Worm (Caenorhabditis elegans) whole organism, L1 larva: ENCODE results near the gene col-133.

Experiments used
- C04F5.9 ChIP-seq: sonication (generic microtip); optimal IDR thresholded peaks from 2 replicates; lab custom pipeline; 2016; ENCODE audit warnings: missing genetic modification characterization, missing compliant biosample characterization
- aha-1 ChIP-seq: fragments of 150-350 bp; optimal IDR thresholded peaks from 2 replicates; lab custom pipeline; 2014; ENCODE audit warnings: missing biosample characterization, missing genetic modification characterization
- aly-2 ChIP-seq: fragments of 150-350 bp; optimal IDR thresholded peaks from 2 replicates; lab custom pipeline; 2014; ENCODE audit warnings: missing biosample characterization, missing genetic modification characterization
- ama-1 ChIP-seq: fragments of 150-350 bp; optimal IDR thresholded peaks from 2 replicates; lab custom pipeline; 2014
- ceh-82 ChIP-seq, 3 experiments: fragments of 150-350 bp in 1 of 3; sonication (generic microtip) in 2 of 3; optimal IDR thresholded peaks; 2 replicates each; lab custom pipeline; 2014 to 2017; ENCODE audit warnings: missing biosample characterization in 3 of 3, missing genetic modification characterization in 3 of 3
- ceh-90 ChIP-seq: sonication (generic microtip); optimal IDR thresholded peaks from 2 replicates; lab custom pipeline; 2016; ENCODE audit warnings: missing genetic modification characterization, missing compliant biosample characterization
- dpl-1 ChIP-seq, 3 experiments: fragments of 150-350 bp in 2 of 3; sonication (generic microtip) in 1 of 3; optimal IDR thresholded peaks; 2 replicates each; lab custom pipeline; 2014 to 2017; ENCODE audit warnings: missing biosample characterization in 3 of 3, missing genetic modification characterization in 3 of 3, missing genetic modification reagents in 3 of 3
- dsc-1 ChIP-seq: sonication (generic microtip); optimal IDR thresholded peaks from 2 replicates; lab custom pipeline; 2016; ENCODE audit warnings: mild to moderate bottlenecking, missing genetic modification characterization, missing compliant biosample characterization
- efl-1 ChIP-seq, 4 experiments: fragments of 150-350 bp; optimal IDR thresholded peaks in 3 of 4; peaks in 1 of 4; 1 replicate in 1 of 4; 2 replicates in 3 of 4; lab custom pipeline; 2014; ENCODE audit warnings: missing biosample characterization in 2 of 4, missing genetic modification characterization in 2 of 4, missing genetic modification reagents in 2 of 4
- egl-13 ChIP-seq: sonication (generic microtip); optimal IDR thresholded peaks from 2 replicates; lab custom pipeline; 2016; ENCODE audit warnings: missing genotype, missing genetic modification reagents, missing genetic modification characterization, missing compliant biosample characterization
- egl-27 ChIP-seq, 2 experiments: fragments of 150-350 bp in 1 of 2; sonication (generic microtip); optimal IDR thresholded peaks; 3 replicates each; lab custom pipeline; 2017 to 2018; ENCODE audit warnings: missing biosample characterization in 2 of 2, missing genetic modification characterization in 2 of 2, missing genetic modification reagents in 2 of 2
- elt-3 ChIP-seq, 6 experiments: fragments of 150-350 bp in 1 of 6; sonication (generic microtip); optimal IDR thresholded peaks; 2 replicates each; lab custom pipeline; 2017 to 2018; ENCODE audit warnings: missing biosample characterization in 6 of 6, missing genetic modification characterization in 6 of 6, inconsistent platforms in 1 of 6
- fkh-4 ChIP-seq: sonication (generic microtip); optimal IDR thresholded peaks from 2 replicates; lab custom pipeline; 2016; ENCODE audit warnings: missing compliant biosample characterization, missing genetic modification characterization, borderline replicate concordance
- fkh-8 ChIP-seq: sonication (generic microtip); optimal IDR thresholded peaks from 2 replicates; lab custom pipeline; 2016; ENCODE audit warnings: mild to moderate bottlenecking, missing genetic modification characterization, missing compliant biosample characterization
- fos-1 ChIP-seq: fragments of 150-350 bp; optimal IDR thresholded peaks from 2 replicates; lab custom pipeline; 2014; ENCODE audit warnings: missing biosample characterization, missing genetic modification characterization
- hlh-17 ChIP-seq: fragments of 200-800 bp; sonication (Bioruptor generic); optimal IDR thresholded peaks from 2 replicates; lab custom pipeline; 2018; ENCODE audit warnings: missing genetic modification characterization, mild to moderate bottlenecking, missing compliant biosample characterization, moderate library complexity, borderline replicate concordance
- hlh-4 ChIP-seq: sonication (generic microtip); optimal IDR thresholded peaks from 2 replicates; lab custom pipeline; 2016; ENCODE audit warnings: mild to moderate bottlenecking, missing genetic modification characterization, missing compliant biosample characterization
- irx-1 ChIP-seq: sonication (generic microtip); optimal IDR thresholded peaks from 2 replicates; lab custom pipeline; 2016; ENCODE audit warnings: missing genetic modification characterization, missing compliant biosample characterization
- isw-1 ChIP-seq: fragments of 200-800 bp; sonication (Bioruptor generic); IDR thresholded peaks from 2 replicates; pipeline ENCODE4 v1.3.6; 2022; ENCODE audit warnings: missing genetic modification characterization, missing compliant biosample characterization
- lin-13 ChIP-seq: fragments of 150-350 bp; optimal IDR thresholded peaks from 2 replicates; lab custom pipeline; 2014; ENCODE audit warnings: missing biosample characterization, missing genetic modification reagents, missing genetic modification characterization
- lin-15B ChIP-seq: fragments of 150-350 bp; sonication (generic microtip); optimal IDR thresholded peaks from 3 replicates; lab custom pipeline; 2014; ENCODE audit warnings: missing biosample characterization, missing genetic modification characterization
- lin-35 ChIP-seq, 2 experiments: fragments of 150-350 bp; optimal IDR thresholded peaks; 2 replicates each; lab custom pipeline; 2014; ENCODE audit warnings: missing biosample characterization in 2 of 2, missing genetic modification characterization in 2 of 2, missing genetic modification reagents in 2 of 2
- lin-39 ChIP-seq: fragments of 150-350 bp; optimal IDR thresholded peaks from 2 replicates; lab custom pipeline; 2014; ENCODE audit warnings: missing biosample characterization, missing genetic modification reagents, missing genetic modification characterization
- lir-3 ChIP-seq: sonication (generic microtip); optimal IDR thresholded peaks from 2 replicates; lab custom pipeline; 2016; ENCODE audit warnings: mild to moderate bottlenecking, missing genetic modification characterization, moderate library complexity, missing compliant biosample characterization; ENCODE audit not compliant: poor library complexity
- lsy-2 ChIP-seq, 2 experiments: fragments of 150-350 bp; optimal IDR thresholded peaks; 2 replicates each; lab custom pipeline; 2014; ENCODE audit warnings: missing biosample characterization in 2 of 2, missing genetic modification characterization in 2 of 2
- mdl-1 ChIP-seq, 2 experiments: fragments of 150-350 bp; optimal IDR thresholded peaks; 2 replicates each; lab custom pipeline; 2014 to 2017; ENCODE audit warnings: missing biosample characterization in 2 of 2, missing genetic modification characterization in 2 of 2, inconsistent platforms in 1 of 2
- mef-2 ChIP-seq: fragments of 150-350 bp; optimal IDR thresholded peaks from 2 replicates; lab custom pipeline; 2014; ENCODE audit warnings: missing biosample characterization, missing genetic modification characterization
- mep-1 ChIP-seq: fragments of 150-350 bp; optimal IDR thresholded peaks from 2 replicates; lab custom pipeline; 2014; ENCODE audit warnings: missing biosample characterization, missing genetic modification characterization
- nhr-11 ChIP-seq: fragments of 150-350 bp; optimal IDR thresholded peaks from 2 replicates; lab custom pipeline; 2014; ENCODE audit warnings: missing biosample characterization, missing genetic modification characterization
- nhr-20 ChIP-seq: sonication (generic microtip); optimal IDR thresholded peaks from 2 replicates; lab custom pipeline; 2016; ENCODE audit warnings: mild to moderate bottlenecking, missing genetic modification characterization, missing compliant biosample characterization
- nhr-47 ChIP-seq: sonication (generic microtip); optimal IDR thresholded peaks from 2 replicates; lab custom pipeline; 2016; ENCODE audit warnings: mild to moderate bottlenecking, missing genetic modification characterization, moderate library complexity, missing compliant biosample characterization
- nhr-84 ChIP-seq: sonication (generic microtip); optimal IDR thresholded peaks from 2 replicates; lab custom pipeline; 2017; ENCODE audit warnings: missing biosample characterization, missing genetic modification characterization
- nhr-85 ChIP-seq: sonication (generic microtip); peaks from one replicate; lab custom pipeline; 2016; ENCODE audit warnings: missing genetic modification characterization, inconsistent platforms, missing compliant biosample characterization
- nhr-90 ChIP-seq: sonication (generic microtip); optimal IDR thresholded peaks from 2 replicates; lab custom pipeline; 2016; ENCODE audit warnings: mild to moderate bottlenecking, missing genetic modification characterization, missing compliant biosample characterization; ENCODE audit not compliant: poor library complexity
- pqm-1 ChIP-seq: sonication (generic microtip); optimal IDR thresholded peaks from 3 replicates; lab custom pipeline; 2017; ENCODE audit warnings: missing biosample characterization, missing genetic modification characterization
- rnt-1 ChIP-seq: sonication (generic microtip); optimal IDR thresholded peaks from 2 replicates; lab custom pipeline; 2016; ENCODE audit warnings: mild to moderate bottlenecking, missing genetic modification characterization, moderate library complexity, missing compliant biosample characterization
- skn-1 ChIP-seq: fragments of 150-350 bp; optimal IDR thresholded peaks from 2 replicates; lab custom pipeline; 2014; ENCODE audit warnings: missing biosample characterization, missing genetic modification characterization
- snpc-4 ChIP-seq: fragments of 150-350 bp; optimal IDR thresholded peaks from 2 replicates; lab custom pipeline; 2014; ENCODE audit warnings: missing biosample characterization, missing genetic modification characterization
- sox-4 ChIP-seq: sonication (generic microtip); optimal IDR thresholded peaks from 2 replicates; lab custom pipeline; 2016; ENCODE audit warnings: missing genetic modification characterization, missing compliant biosample characterization
- sup-37 ChIP-seq: fragments of 200-800 bp; sonication (Bioruptor generic); optimal IDR thresholded peaks from 2 replicates; lab custom pipeline; 2018; ENCODE audit warnings: mild to moderate bottlenecking, missing genetic modification characterization, missing compliant biosample characterization
- unc-62 ChIP-seq: fragments of 150-350 bp; optimal IDR thresholded peaks from 2 replicates; lab custom pipeline; 2014; ENCODE audit warnings: missing biosample characterization, missing genetic modification reagents, missing genetic modification characterization
- unc-98 ChIP-seq: fragments of 200-800 bp; sonication (Bioruptor generic); IDR thresholded peaks from 2 replicates; pipeline ENCODE4 v1.3.6; 2022; ENCODE audit warnings: missing genetic modification characterization, missing compliant biosample characterization
- vab-15 ChIP-seq: sonication (generic microtip); optimal IDR thresholded peaks from 2 replicates; lab custom pipeline; 2017; ENCODE audit warnings: missing genotype, mild to moderate bottlenecking, missing genetic modification characterization, missing compliant biosample characterization
- xbp-1 ChIP-seq: sonication (generic microtip); optimal IDR thresholded peaks from 2 replicates; lab custom pipeline; 2016; ENCODE audit warnings: missing genetic modification characterization, missing compliant biosample characterization
- zip-4 ChIP-seq: fragments of 200-800 bp; sonication (Bioruptor generic); optimal IDR thresholded peaks from 2 replicates; lab custom pipeline; 2018; ENCODE audit warnings: mild to moderate bottlenecking, missing genetic modification characterization, moderate library complexity, missing compliant biosample characterization
- ztf-11 ChIP-seq, 2 experiments: sonication (generic microtip); optimal IDR thresholded peaks; 2 replicates each; lab custom pipeline; 2016 to 2017; ENCODE audit warnings: missing genetic modification characterization in 2 of 2, missing biosample characterization in 1 of 2, missing compliant biosample characterization in 1 of 2
- ztf-4 ChIP-seq: fragments of 150-350 bp; optimal IDR thresholded peaks from 2 replicates; lab custom pipeline; 2014; ENCODE audit warnings: missing biosample characterization, missing genetic modification characterization

col-133 gene

ce11 chrIV:14070992-14071289 is 28.2 kb downstream of the col-133 start (continued):
- TF ChIP-seq nhr-11 (tag; lab: Kevin White, UChicago) = peak; percentile 44
- TF ChIP-seq vab-15 (tag; lab: Kevin White, UChicago) = peak; percentile 37
- TF ChIP-seq skn-1 = peak; percentile 59
- peak in 1 of 2 experiments; percentile 80 for TF ChIP-seq mdl-1 (tag; optimal IDR thresholded peaks at IDR 0.05; lab: Kevin White, UChicago)
- TF ChIP-seq fkh-4 (tag; lab: Kevin White, UChicago) = no peak
- peak; percentile 92 for TF ChIP-seq fkh-8 (tag; lab: Kevin White, UChicago)
- peak; percentile 86 to 95 (median 90) for TF ChIP-seq ceh-82 (tag; optimal IDR thresholded peaks at IDR 0.05; lab: Kevin White, UChicago)
- no peak for TF ChIP-seq pqm-1 (tag; lab: Kevin White, UChicago)
- TF ChIP-seq lsy-2 (tag; optimal IDR thresholded peaks at IDR 0.05; lab: Kevin White, UChicago) = peak; percentile 91 to 96
- peak; percentile 63 for TF ChIP-seq aly-2 (tag; lab: Kevin White, UChicago)

DNA sequence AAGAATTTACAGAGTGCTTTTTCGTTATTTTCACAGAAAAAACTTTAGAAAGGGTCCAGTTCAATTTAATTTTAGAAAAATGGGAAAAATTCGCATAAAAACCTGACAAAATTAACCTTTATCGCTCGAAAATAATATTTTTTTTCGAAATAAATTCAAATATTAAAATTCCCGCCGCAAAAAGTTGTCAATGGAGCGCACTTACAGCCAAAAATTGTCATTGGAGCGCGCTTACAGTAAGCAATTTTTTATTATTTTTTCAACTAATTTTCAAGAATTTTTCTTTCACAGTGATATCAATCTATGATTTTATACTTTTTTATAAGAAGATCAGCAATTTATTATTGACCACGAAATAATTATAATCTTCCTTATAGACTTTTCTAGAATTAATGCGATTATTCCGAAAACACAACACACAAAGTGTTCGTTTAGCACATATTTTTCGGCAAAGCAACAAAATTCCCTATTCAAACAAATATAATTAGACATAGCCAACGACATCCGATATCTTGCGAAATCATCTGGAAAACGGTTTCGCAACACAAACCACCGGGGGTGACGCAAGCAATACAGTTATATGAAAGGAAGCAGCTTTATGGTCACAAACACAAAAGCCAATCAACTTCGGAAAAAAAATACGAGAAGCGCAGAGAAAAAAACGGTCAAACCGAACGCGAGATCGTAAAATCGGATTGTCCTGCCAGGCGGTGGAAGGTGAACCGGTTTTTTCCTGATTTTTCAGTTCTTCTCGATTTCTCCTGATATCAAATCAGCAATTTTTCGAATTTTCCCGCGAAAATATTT is 28.8 kb downstream of the col-133 start:
- TF ChIP-seq xbp-1 (peak; percentile 36), nhr-84 (no peak), irx-1 (tag; lab: Kevin White, UChicago) (no peak), ceh-90 (tag; lab: Kevin White, UChicago) (no peak), nhr-85 (no peak), lin-13 (GFP tag; lab: Kevin White, UChicago) (peak; percentile 31), sup-37 (GFP tag; lab: Kevin White, UChicago) (no peak), snpc-4 (tag; lab: Kevin White, UChicago) (no peak), efl-1 (optimal IDR thresholded peaks at IDR 0.05; lab: Kevin White, UChicago) (peak; percentile 78 to 86), efl-1 (GFP tag; optimal IDR thresholded peaks at IDR 0.05 in 1 of 2; lab: Kevin White, UChicago) (peak; percentile 83 to 96), sox-4 (tag; lab: Kevin White, UChicago) (no peak), lsy-2 (tag; optimal IDR thresholded peaks at IDR 0.05; lab: Kevin White, UChicago) (peak; percentile 19 to 34), dsc-1 (tag; lab: Kevin White, UChicago) (no peak), ztf-4 (tag; lab: Kevin White, UChicago) (no peak), nhr-20 (no peak), dpl-1 (GFP tag; optimal IDR thresholded peaks at IDR 0.05; lab: Kevin White, UChicago) (peak; percentile 54 to 82 (median 70)), ama-1 (lab: Kevin White, UChicago) (no peak), hlh-4 (tag; lab: Kevin White, UChicago) (no peak), lir-3 (no peak), lin-15B (tag; lab: Kevin White, UChicago) (peak; percentile 29), fos-1 (tag; lab: Kevin White, UChicago) (no peak), aly-2 (tag; lab: Kevin White, UChicago) (no peak), fkh-8 (tag; lab: Kevin White, UChicago) (no peak), rnt-1 (no peak), ztf-11 (tag; optimal IDR thresholded peaks at IDR 0.05; lab: Kevin White, UChicago) (no peak), mep-1 (peak; percentile 14), isw-1 (GFP tag; lab: Robert Waterston, UW) (no peak), unc-98 (GFP tag; lab: Robert Waterston, UW) (no peak), egl-13 (tag; lab: Kevin White, UChicago) (no peak), unc-62 (GFP tag; lab: Kevin White, UChicago) (no peak), nhr-90 (tag; lab: Kevin White, UChicago) (no peak), pqm-1 (tag; lab: Kevin White, UChicago) (no peak), aha-1 (tag; lab: Kevin White, UChicago) (no peak), nhr-47 (tag; lab: Kevin White, UChicago) (no peak), zip-4 (GFP tag; lab: Kevin White, UChicago) (peak; percentile 30), elt-3 (tag; optimal IDR thresholded peaks at IDR 0.05; lab: Kevin White, UChicago) (no peak), fkh-4 (tag; lab: Kevin White, UChicago) (no peak), lin-39 (tag; lab: Kevin White, UChicago) (no peak), C04F5.9 (tag; lab: Kevin White, UChicago) (no peak), egl-27 (tag; optimal IDR thresholded peaks at IDR 0.05; lab: Kevin White, UChicago) (no peak), mef-2 (no peak), lin-35 (GFP tag; optimal IDR thresholded peaks at IDR 0.05; lab: Kevin White, UChicago) (peak; percentile 47 to 67), hlh-17 (GFP tag; lab: Kevin White, UChicago) (no peak), nhr-11 (tag; lab: Kevin White, UChicago) (no peak)
